Fruit fly (Drosophila melanogaster) whole organism: ENCODE data around the gene Zir.

Experiments used
- CG8478 ChIP-seq: fragments of >200 bp; optimal IDR thresholded peaks from 2 replicates; lab custom pipeline; 2018; ENCODE audit warnings: inconsistent platforms
- Dll ChIP-seq: fragments of >200 bp; optimal IDR thresholded peaks from 2 replicates; lab custom pipeline; 2017
- EcR ChIP-seq, 2 experiments: fragments of >200 bp; optimal IDR thresholded peaks; 2 replicates each; lab custom pipeline; 2017; ENCODE audit warnings: missing biosample characterization in 2 of 2, missing genetic modification characterization in 2 of 2, missing genetic modification reagents in 2 of 2
- pan ChIP-seq: fragments of >200 bp; optimal IDR thresholded peaks from 2 replicates; lab custom pipeline; 2017
- psq ChIP-seq: fragments of >200 bp; optimal IDR thresholded peaks from 2 replicates; lab custom pipeline; 2017
- usp ChIP-seq: fragments of >200 bp; optimal IDR thresholded peaks from 2 replicates; lab custom pipeline; 2017; ENCODE audit warnings: missing biosample characterization, missing genetic modification characterization, mixed read lengths

dm6 chr2L:56865-57264 is 37.7 kb upstream of the Zir start:
- TF ChIP-seq psq (lab: Kevin White, UChicago) (no peak), Dll (no peak), CG8478 (no peak), pan (lab: Kevin White, UChicago) (no peak), usp (GFP tag; lab: Kevin White, UChicago) (no peak), EcR (GFP tag; optimal IDR thresholded peaks at IDR 0.05; lab: Kevin White, UChicago) (no peak)
